Fruit fly (Drosophila melanogaster) ovary, adult (tissue): ENCODE measurements around the gene Suv3.

Experiments
- CG17801 ChIP-seq: fragments of 200-800 bp; optimal IDR thresholded peaks from 2 replicates; lab custom pipeline; 2019; ENCODE audit warnings: missing biosample characterization, mild to moderate bottlenecking, missing genetic modification characterization, moderate library complexity; ENCODE audit not compliant: partially characterized antibody

Gene Suv3

DNA sequence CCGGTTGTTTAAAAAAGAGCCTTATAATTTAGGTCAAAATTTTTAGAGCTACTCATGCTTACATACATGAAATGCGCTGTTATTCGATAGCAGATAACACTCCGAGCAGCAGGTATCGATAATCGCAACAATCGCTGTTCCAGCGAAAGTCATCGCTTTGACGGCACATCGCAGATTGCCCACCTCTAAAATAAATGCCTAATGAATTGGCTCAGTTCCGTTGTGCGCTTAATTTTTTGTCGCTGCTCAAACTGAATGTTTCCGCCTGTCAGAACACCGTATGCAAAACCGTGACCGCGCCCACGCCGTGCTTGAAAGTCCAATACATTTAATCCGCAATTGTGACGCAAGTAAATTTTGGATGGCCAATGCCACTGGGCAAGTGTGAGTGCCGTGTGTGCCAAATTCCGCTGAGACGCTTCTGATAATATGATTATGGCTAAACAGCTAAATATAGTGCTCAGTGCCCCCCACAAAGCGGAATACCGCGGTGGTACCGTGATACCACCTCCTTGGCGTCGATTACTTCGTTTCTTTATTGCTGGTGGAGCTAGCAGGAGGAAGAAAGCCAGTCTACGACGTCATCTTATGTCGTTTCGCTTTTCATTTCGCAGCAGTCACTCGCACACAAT is 8.3 kb downstream of the Suv3 start, which contains the start of gene CG9795:
CG9795 (plus strand) TSS at position 177 of the 632 bp plus-strand sequence.
- TF ChIP-seq CG17801 (GFP tag; lab: Kevin White, UChicago): peak; percentile 51

DNA sequence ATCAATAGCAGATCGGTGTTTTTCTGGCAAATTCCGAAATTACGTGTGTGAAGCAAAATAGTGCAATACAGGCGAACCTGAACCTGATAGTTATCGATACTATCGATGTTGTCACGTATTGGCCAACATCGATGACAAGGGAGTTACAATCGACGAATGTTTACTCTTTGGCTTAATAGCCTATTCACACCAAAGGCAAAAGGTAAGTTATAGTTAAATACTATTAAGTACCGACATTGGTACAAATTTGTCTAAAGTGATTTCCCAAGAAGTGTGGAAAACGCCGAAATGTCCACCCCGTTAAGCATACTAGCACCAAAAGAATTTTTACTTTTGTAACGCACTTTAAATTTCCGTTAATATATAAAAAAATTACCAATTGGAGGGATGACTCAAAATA is 22.6 kb downstream of the Suv3 start, which contains the start of gene CG9776:
CG9776 (minus strand) TSS at position 108 of the 400 bp plus-strand sequence.
- TF ChIP-seq CG17801 (GFP tag; lab: Kevin White, UChicago): peak; percentile 24

DNA sequence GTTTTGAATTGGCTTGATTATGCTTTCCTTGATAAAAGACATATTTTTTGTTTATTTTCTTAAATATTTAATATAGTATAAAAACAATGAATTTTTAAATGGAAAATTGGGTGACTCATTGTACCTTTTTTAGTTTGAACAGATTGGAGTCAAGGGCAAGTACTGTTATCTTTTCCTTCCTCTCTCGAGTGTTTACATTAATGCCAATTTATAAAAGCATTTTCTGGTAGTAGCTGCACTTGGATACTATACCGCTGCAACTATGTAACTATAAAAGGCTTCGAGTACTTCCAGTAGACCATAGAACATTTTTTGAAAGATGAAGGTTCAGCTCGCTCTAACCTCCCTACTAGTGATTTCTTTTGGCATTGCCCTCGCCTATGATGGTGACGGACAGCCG is 23.4 kb downstream of the Suv3 start, which contains the start of gene CG14645:
CG14645 (plus strand) TSS at position 301 of the 400 bp plus-strand sequence.
- TF ChIP-seq CG17801 (GFP tag; lab: Kevin White, UChicago): no peak

DNA sequence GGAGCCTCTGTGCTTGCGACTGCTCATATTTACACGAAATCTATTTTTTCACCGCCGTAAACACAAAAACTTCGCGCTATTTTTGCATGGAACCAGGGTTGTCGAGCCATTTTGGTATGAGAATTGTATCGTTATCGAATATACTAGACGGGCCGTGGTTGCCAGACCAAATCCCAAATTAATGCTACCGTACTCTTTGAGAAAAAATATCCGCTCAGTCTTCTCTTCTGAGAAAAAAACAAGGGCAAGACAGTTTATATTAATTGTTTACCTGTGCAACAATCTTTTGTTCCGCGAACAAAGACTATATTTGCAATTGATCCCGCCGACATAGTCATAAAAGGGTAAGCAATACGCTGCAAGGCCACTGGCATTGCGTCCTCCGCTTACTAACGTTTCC is 26.2 kb downstream of the Suv3 start, which contains the start of the genes Skp2 and CG1103:
Skp2 (minus strand) TSS at position 95 of the 400 bp plus-strand sequence.
CG1103 (plus strand) TSS at position 176 of the 400 bp plus-strand sequence.
- TF ChIP-seq CG17801 (GFP tag; lab: Kevin White, UChicago): peak; percentile 19

DNA sequence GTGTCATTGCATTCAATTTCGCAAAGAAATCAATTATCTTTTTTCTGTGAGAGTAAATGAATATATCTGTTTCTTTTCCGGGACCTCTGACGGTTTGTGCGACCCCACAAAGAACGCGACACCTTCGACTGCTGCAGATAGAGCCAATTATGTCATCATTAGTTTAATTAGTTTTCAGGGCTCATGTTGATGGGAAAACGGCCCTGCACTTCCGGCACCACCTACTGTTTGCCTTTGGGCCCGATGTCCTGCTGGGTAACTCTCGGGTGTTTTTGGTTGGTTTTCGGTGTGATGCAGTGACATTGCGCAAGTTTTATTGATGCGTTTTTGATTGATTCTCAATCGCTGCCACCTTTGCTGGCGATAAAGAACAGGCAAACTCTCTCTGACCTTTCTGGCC is 28.8 kb downstream of the Suv3 start:
- TF ChIP-seq CG17801 (GFP tag; lab: Kevin White, UChicago): no peak

DNA sequence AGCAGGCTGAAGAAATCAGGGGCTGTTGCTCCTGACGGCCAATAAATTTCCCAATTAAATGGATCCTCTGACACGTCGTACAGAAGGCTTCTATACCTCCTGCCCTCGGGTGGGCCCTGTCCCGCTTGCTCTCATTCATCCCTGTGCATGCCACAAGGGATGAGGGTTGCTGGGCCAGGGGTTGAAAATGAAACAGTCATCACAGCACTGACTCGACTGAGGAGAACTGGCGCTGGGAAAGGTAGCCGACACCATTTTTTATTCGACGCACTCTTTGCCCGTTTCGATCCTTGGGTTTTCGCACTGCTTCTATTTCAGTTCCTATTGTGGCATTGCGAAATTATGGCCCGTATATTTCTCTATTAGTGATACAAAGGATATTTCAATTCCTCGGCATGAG is 29.8 kb downstream of the Suv3 start:
- TF ChIP-seq CG17801 (GFP tag; lab: Kevin White, UChicago): no peak

DNA sequence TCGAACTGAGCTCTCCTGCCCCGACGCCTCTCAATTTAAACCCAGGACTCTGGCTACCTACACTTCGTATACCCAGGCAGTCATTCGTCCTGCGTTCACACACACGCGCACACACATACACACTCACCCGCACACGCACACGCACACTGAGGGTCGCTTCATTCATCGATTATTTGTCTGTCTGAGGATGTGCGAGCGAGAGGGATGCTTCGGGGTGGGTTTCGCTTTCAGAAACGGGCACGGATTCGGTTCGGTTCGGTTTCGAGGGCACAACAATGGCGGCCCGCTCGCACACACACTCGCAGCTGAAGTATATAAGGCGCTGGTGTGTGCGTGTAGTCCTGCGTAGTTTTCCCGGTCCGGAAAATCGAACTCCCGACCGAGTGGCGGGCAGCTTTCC is 35.3 kb downstream of the Suv3 start, which contains the start of gene hkb:
hkb (minus strand) TSS at position 11 of the 400 bp plus-strand sequence.
- no peak for TF ChIP-seq CG17801 (GFP tag; lab: Kevin White, UChicago)

DNA sequence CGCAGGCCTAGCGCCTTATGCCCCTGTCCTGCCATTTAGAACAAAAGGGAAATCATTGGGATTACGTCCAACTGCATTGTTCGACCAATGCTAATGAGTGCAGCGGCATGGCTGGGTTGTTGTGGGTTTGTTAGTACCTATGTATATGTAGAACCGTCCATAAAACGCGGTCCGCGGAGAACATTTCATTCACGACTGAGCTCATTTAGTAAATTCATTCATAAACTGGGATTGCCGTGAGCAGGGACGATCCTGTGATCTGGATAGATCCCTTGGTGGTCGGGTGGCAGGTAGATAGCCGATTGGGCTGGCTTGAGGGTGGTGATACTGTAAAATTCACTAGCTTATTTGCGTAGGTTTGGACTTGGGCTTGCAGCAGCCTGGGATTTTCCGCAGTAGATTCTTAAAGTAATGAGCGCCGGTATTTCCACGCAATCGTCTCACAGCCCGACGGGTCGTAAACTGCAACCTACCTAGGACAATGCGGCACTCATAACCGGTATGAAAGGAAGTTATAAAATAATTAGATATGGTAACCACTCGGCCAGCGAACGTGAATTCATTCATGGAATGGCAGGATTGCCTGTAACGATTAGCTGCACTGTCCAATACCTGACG is 37.0 kb downstream of the Suv3 start:
- TF ChIP-seq CG17801 (GFP tag; lab: Kevin White, UChicago): no peak

DNA sequence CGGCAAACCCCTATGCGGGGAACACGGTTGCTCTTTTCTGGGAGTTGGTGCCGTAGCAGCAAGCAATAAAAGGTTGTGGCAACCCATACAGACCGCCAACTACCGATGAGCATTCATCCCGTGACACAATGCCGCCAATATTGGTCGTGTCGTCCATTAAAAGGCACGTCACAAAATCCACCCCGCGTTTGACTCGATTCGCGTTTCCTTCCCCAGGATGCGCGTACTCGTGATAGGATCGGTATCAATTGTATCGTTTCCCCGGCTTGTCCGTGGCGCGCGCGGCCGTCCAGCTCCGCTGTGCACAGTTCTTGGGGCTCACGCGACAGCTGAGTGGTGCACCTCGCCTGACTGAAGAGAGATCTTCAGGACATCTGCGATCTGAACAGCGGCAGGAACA is 38.8 kb downstream of the Suv3 start:
- TF ChIP-seq CG17801 (GFP tag; lab: Kevin White, UChicago): no peak

DNA sequence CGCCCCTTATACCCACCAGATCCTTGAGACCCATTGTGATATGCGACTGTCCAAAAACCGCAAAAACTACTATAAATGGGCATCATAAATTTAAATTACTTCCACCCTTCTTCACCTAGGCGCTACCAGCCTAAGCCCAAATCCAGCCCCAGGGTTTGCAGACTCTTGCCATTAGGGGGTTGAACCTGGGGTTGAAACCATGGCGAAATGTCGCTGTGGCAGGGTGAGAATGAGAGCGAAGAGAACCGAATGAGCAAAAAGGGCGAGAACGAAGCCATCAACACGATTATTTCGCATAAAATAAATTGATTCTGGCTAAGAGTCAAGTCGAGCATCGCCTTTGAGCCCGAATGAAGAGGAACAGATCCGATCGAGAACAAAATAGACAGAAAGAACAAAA is 42.2 kb downstream of the Suv3 start:
- TF ChIP-seq CG17801 (GFP tag; lab: Kevin White, UChicago): no peak

DNA sequence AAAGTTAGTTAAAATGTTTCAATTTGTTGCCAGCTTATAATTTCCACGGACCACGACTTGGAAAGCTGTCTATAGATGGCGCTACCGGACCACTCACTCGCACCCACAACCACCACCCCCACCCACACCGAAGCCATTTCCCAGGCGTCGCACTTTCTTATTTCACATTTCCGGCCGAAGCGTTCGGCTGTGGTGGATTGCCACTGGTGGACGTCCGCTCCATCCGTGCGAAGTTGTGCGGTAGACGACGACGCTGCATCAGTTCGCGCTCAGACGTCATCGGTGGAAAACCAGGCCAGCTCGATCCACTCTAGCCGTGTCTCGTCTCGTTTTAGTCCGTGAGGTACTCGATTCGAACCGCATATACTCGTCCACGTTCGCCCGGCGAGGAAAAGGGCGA is 48.3 kb downstream of the Suv3 start, which contains the start of gene CG1090:
CG1090 (plus strand) TSS at position 259 of the 400 bp plus-strand sequence.
- no peak for TF ChIP-seq CG17801 (GFP tag; lab: Kevin White, UChicago)

DNA sequence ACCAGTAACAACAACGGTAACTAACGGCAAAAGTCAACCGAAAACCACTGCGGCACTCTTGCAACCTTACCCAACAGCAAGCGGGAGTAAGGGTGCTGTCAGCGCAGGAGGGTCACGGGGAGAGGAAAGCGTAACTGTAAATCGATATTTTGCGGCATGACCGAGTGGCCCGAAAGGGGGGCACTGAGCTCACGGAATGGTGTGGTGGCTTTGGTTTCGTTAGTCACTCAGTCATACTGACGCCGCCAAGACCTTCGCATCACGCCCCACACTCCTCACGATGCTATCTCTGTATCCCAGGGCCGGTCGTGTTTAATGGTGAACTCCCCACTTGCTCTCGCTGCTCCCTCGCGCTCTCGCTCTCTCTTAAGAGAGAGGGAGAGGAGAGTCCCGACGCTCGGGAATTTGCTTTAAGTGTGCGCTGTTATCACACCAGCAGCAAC is 49.3 kb downstream of the Suv3 start:
- TF ChIP-seq CG17801 (GFP tag; lab: Kevin White, UChicago): no peak

DNA sequence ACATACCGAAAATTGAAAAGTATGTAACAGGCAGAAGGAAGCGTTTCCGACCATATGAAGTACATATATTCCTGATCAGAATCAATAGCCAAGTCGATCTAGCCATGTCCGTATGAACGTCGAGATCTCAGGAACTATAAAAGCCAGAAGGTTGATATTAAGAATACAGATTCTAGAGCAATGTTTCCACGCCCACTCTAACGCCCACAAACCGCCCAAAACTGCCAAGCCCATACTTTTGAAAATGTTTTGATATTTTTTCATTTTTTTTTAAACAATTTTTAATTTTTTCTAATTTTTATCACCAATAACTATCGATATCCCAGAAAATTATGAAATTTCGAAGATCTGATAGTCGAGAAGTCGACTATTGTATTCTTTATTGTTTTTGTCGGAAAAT is 50.7 kb downstream of the Suv3 start:
- no peak for TF ChIP-seq CG17801 (GFP tag; lab: Kevin White, UChicago)
